Fruit fly (Drosophila melanogaster): ENCODE results near the gene dsh.
A peak's percentile ranks its signal among the peaks of the same experiment; 100 is the strongest.

dsh gene

dm6 chrX:11393003-11393620 lies 37.4 kb downstream of the dsh start (continued):
- TF ChIP-seq pnt (GFP tag; optimal IDR thresholded peaks at IDR 0.05): no peak
- TF ChIP-seq Nf-YC (tag; optimal IDR thresholded peaks at IDR 0.05): peak; percentile 2
- no peak for TF ChIP-seq dmrt99B (tag; optimal IDR thresholded peaks at IDR 0.05)
- TF ChIP-seq schlank (tag; optimal IDR thresholded peaks at IDR 0.05): no peak
- TF ChIP-seq CG15514 (GFP tag; optimal IDR thresholded peaks at IDR 0.05): no peak
- no peak for TF ChIP-seq HHEX (GFP tag; optimal IDR thresholded peaks at IDR 0.05)
- no peak for TF ChIP-seq CG12104 (GFP tag; optimal IDR thresholded peaks at IDR 0.05)
- peak; percentile 69 for TF ChIP-seq Med (GFP tag)
- TF ChIP-seq CG6765 (GFP tag; optimal IDR thresholded peaks at IDR 0.05): no peak
- TF ChIP-seq chinmo (GFP tag; IDR thresholded peaks at IDR 0.05; ENCODE audit: partially characterized antibody): 0 out of 4 replicates have a peak, but pooled peaks have one; percentile 43
- no peak for TF ChIP-seq CG10321 (GFP tag; IDR thresholded peaks at IDR 0.05)
- TF ChIP-seq CG12744 (GFP tag; optimal IDR thresholded peaks at IDR 0.05): no peak
- no peak for TF ChIP-seq gfzf (GFP tag; optimal IDR thresholded peaks at IDR 0.05)
- no peak for TF ChIP-seq CG8089 (GFP tag; optimal IDR thresholded peaks at IDR 0.05)
- TF ChIP-seq gt (GFP tag; IDR thresholded peaks at IDR 0.05): no peak
- TF ChIP-seq fd102C (GFP tag; optimal IDR thresholded peaks at IDR 0.05): no peak
- TF ChIP-seq CG13287 (GFP tag; IDR thresholded peaks at IDR 0.05; ENCODE audit: partially characterized antibody): no peak
- TF ChIP-seq CG11695 (GFP tag; IDR thresholded peaks at IDR 0.05): no peak
- TF ChIP-seq CG4707 (GFP tag; optimal IDR thresholded peaks at IDR 0.05): no peak
- TF ChIP-seq fd64A (GFP tag; optimal IDR thresholded peaks at IDR 0.05): no peak
- TF ChIP-seq CG14014 (GFP tag; IDR thresholded peaks at IDR 0.05): 0 out of 2 replicates have a peak, but pooled peaks have one; percentile 5
- TF ChIP-seq CG11093 (GFP tag; IDR thresholded peaks at IDR 0.05): no peak
- TF ChIP-seq pum (GFP tag; optimal IDR thresholded peaks at IDR 0.05): no peak
- TF ChIP-seq wek (GFP tag; optimal IDR thresholded peaks at IDR 0.05): no peak
- TF ChIP-seq Atf6 (GFP tag; IDR thresholded peaks at IDR 0.05): no peak
- TF ChIP-seq NFAT (GFP tag; IDR thresholded peaks at IDR 0.05): no peak
- peak; percentile 53 for TF ChIP-seq sens (GFP tag)
- peak; percentile 96 for TF ChIP-seq sd (tag; optimal IDR thresholded peaks at IDR 0.05)
- no peak for TF ChIP-seq CG6689 (GFP tag; IDR thresholded peaks at IDR 0.05)
- no peak for TF ChIP-seq Drgx (GFP tag; IDR thresholded peaks at IDR 0.05)
- no peak for TF ChIP-seq Gug (GFP tag; IDR thresholded peaks at IDR 0.05)
- no peak for TF ChIP-seq CG10959 (GFP tag; IDR thresholded peaks at IDR 0.05)
- no peak for TF ChIP-seq CG1602 (GFP tag; optimal IDR thresholded peaks at IDR 0.05)
- TF ChIP-seq Optix (GFP tag; IDR thresholded peaks at IDR 0.05): no peak
- TF ChIP-seq CG4730 (GFP tag; IDR thresholded peaks at IDR 0.05): no peak
- TF ChIP-seq CG8281 (tag; optimal IDR thresholded peaks at IDR 0.05): no peak
- no peak for TF ChIP-seq CG14860 (GFP tag; IDR thresholded peaks at IDR 0.05; ENCODE audit: partially characterized antibody)
- TF ChIP-seq CG7987 (GFP tag; optimal IDR thresholded peaks at IDR 0.05): no peak
- TF ChIP-seq H2.0 (GFP tag; IDR thresholded peaks at IDR 0.05): no peak
- TF ChIP-seq CG11247 (GFP tag; IDR thresholded peaks at IDR 0.05): no peak
- no peak for TF ChIP-seq dati (GFP tag; IDR thresholded peaks at IDR 0.05)
- no peak for TF ChIP-seq BtbVII (GFP tag; optimal IDR thresholded peaks at IDR 0.05)
- no peak for TF ChIP-seq Nf-YB (GFP tag; optimal IDR thresholded peaks at IDR 0.05)
- no peak for TF ChIP-seq br (optimal IDR thresholded peaks at IDR 0.05)
- no peak for TF ChIP-seq emc (GFP tag; optimal IDR thresholded peaks at IDR 0.05)
- no peak for TF ChIP-seq CG7786 (GFP tag; optimal IDR thresholded peaks at IDR 0.05)
- no peak for TF ChIP-seq CG4282 (GFP tag; optimal IDR thresholded peaks at IDR 0.05)
- TF ChIP-seq rib (GFP tag; IDR thresholded peaks at IDR 0.05): no peak
- TF ChIP-seq CG10274 (GFP tag; optimal IDR thresholded peaks at IDR 0.05): no peak
- peak; percentile 22 for TF ChIP-seq CG12659 (GFP tag; optimal IDR thresholded peaks at IDR 0.05)
- TF ChIP-seq trem (tag; optimal IDR thresholded peaks at IDR 0.05): no peak
- no peak for TF ChIP-seq sr (GFP tag; IDR thresholded peaks at IDR 0.05)

Data from whole organism, embryonic.